Fruit fly (Drosophila melanogaster) whole organism, embryonic: ENCODE results near the gene HDAC4.

ENCODE experiments used
- CG10209 ChIP-seq: fragments of 200-800 bp; sonication (Bioruptor generic); optimal IDR thresholded peaks from 3 replicates; lab custom pipeline; 2017; ENCODE audit warnings: missing biosample characterization, mild to moderate bottlenecking, missing genetic modification characterization, missing genetic modification reagents
- CG10654 ChIP-seq: fragments of 200-800 bp; sonication (Bioruptor generic); optimal IDR thresholded peaks from 2 replicates; lab custom pipeline; 2016; ENCODE audit warnings: missing biosample characterization, missing genetic modification characterization
- CG10959 ChIP-seq: fragments of 200-800 bp; sonication (Bioruptor generic); IDR thresholded peaks from 2 replicates; pipeline ENCODE4 v1.3.6; 2022; ENCODE audit warnings: missing biosample characterization, missing genetic modification characterization
- CG12769 ChIP-seq: fragments of 200-800 bp; sonication (Bioruptor generic); optimal IDR thresholded peaks from 2 replicates; lab custom pipeline; 2019; ENCODE audit warnings: missing biosample characterization, mild to moderate bottlenecking, missing genetic modification characterization, moderate library complexity
- CG15011 ChIP-seq: fragments of 200-800 bp; sonication (Bioruptor generic); optimal IDR thresholded peaks from 3 replicates; lab custom pipeline; 2018; ENCODE audit warnings: missing biosample characterization, mild to moderate bottlenecking, missing genetic modification characterization
- CG15514 ChIP-seq: fragments of 200-800 bp; sonication (Bioruptor generic); optimal IDR thresholded peaks from 3 replicates; lab custom pipeline; 2017; ENCODE audit warnings: missing biosample characterization, missing genetic modification characterization, mild to moderate bottlenecking, moderate library complexity, missing genetic modification reagents
- CG15601 ChIP-seq: fragments of 200-800 bp; sonication (Bioruptor generic); optimal IDR thresholded peaks from 3 replicates; lab custom pipeline; 2019; ENCODE audit warnings: missing biosample characterization, mild to moderate bottlenecking, missing genetic modification characterization, moderate library complexity
- CG2889 ChIP-seq: fragments of 200-800 bp; sonication (Bioruptor generic); IDR thresholded peaks from 3 replicates; pipeline ENCODE4 v1.3.6; 2022; ENCODE audit warnings: missing biosample characterization, missing genetic modification characterization
- CG31365 ChIP-seq: fragments of 200-800 bp; sonication (Bioruptor generic); optimal IDR thresholded peaks from 2 replicates; lab custom pipeline; 2018; ENCODE audit warnings: missing biosample characterization, mild to moderate bottlenecking, missing genetic modification characterization
- CG32767 ChIP-seq: fragments of 200-800 bp; sonication (Bioruptor generic); IDR thresholded peaks from 2 replicates; pipeline ENCODE4 v1.3.6; 2022; ENCODE audit warnings: missing biosample characterization, missing genetic modification characterization
- CG3847 ChIP-seq: fragments of 200-800 bp; sonication (Bioruptor generic); IDR thresholded peaks from 2 replicates; pipeline ENCODE4 v1.3.6; 2022; ENCODE audit warnings: missing biosample characterization, missing genetic modification characterization
- CG4730 ChIP-seq: fragments of 200-800 bp; sonication (Bioruptor generic); IDR thresholded peaks from 2 replicates; pipeline ENCODE4 v1.3.6; 2022; ENCODE audit warnings: missing biosample characterization, missing genetic modification characterization
- CG4854 ChIP-seq: fragments of 200-800 bp; sonication (Bioruptor generic); optimal IDR thresholded peaks from 2 replicates; lab custom pipeline; 2016; ENCODE audit warnings: missing biosample characterization, missing genetic modification characterization, inconsistent platforms
- CG6254 ChIP-seq: fragments of 200-800 bp; sonication (Bioruptor generic); optimal IDR thresholded peaks from 3 replicates; lab custom pipeline; 2017; ENCODE audit warnings: mild to moderate bottlenecking, missing biosample characterization, missing genetic modification reagents, missing genetic modification characterization
- CG7786 ChIP-seq: fragments of 200-800 bp; sonication (Bioruptor generic); optimal IDR thresholded peaks from 2 replicates; lab custom pipeline; 2016; ENCODE audit warnings: missing biosample characterization, missing genetic modification characterization
- CG7839 ChIP-seq: fragments of 200-800 bp; sonication (Bioruptor generic); optimal IDR thresholded peaks from 3 replicates; lab custom pipeline; 2018; ENCODE audit warnings: missing biosample characterization, mild to moderate bottlenecking, missing genetic modification characterization, moderate library complexity
- CG8359 ChIP-seq: fragments of 200-800 bp; sonication (Bioruptor generic); optimal IDR thresholded peaks from 2 replicates; lab custom pipeline; 2017; ENCODE audit warnings: missing biosample characterization, mild to moderate bottlenecking, missing genetic modification characterization, borderline replicate concordance
- CG8924 ChIP-seq: fragments of 200-800 bp; optimal IDR thresholded peaks from 3 replicates; lab custom pipeline; 2019; ENCODE audit warnings: missing biosample characterization, mild to moderate bottlenecking, missing genetic modification characterization, moderate library complexity
- CG8944 ChIP-seq: fragments of 200-800 bp; sonication (Bioruptor generic); optimal IDR thresholded peaks from 3 replicates; lab custom pipeline; 2016; ENCODE audit warnings: missing biosample characterization, missing genetic modification characterization
- CG9817 ChIP-seq: fragments of 200-800 bp; sonication (Bioruptor generic); optimal IDR thresholded peaks from 2 replicates; lab custom pipeline; 2018; ENCODE audit warnings: missing biosample characterization, mild to moderate bottlenecking, missing genetic modification characterization, moderate library complexity
- Dip2 ChIP-seq: fragments of 200-800 bp; sonication (Bioruptor generic); IDR thresholded peaks from 2 replicates; pipeline ENCODE4 v1.3.6; 2022; ENCODE audit warnings: missing biosample characterization, missing genetic modification characterization
- Doc2 ChIP-seq: fragments of 200-800 bp; sonication (Bioruptor generic); IDR thresholded peaks from 2 replicates; pipeline ENCODE4 v1.3.6; 2022; ENCODE audit warnings: missing biosample characterization, missing genetic modification characterization
- ERR ChIP-seq: fragments of 200-800 bp; sonication (Bioruptor generic); optimal IDR thresholded peaks from 2 replicates; lab custom pipeline; 2016; ENCODE audit warnings: missing biosample characterization, missing genetic modification characterization
- HLH54F ChIP-seq: fragments of 200-800 bp; sonication (Bioruptor generic); optimal IDR thresholded peaks from 3 replicates; lab custom pipeline; 2016; ENCODE audit warnings: missing biosample characterization, missing genetic modification characterization
- Lhr ChIP-seq: fragments of 200-800 bp; sonication (Bioruptor generic); optimal IDR thresholded peaks from 3 replicates; lab custom pipeline; 2017; ENCODE audit warnings: mild to moderate bottlenecking, missing biosample characterization, missing genetic modification reagents, missing genetic modification characterization
- NK7.1 ChIP-seq: fragments of 200-800 bp; sonication (Bioruptor generic); optimal IDR thresholded peaks from 3 replicates; lab custom pipeline; 2016; ENCODE audit warnings: missing biosample characterization, missing genetic modification characterization
- Nf-YC ChIP-seq: fragments of 200-800 bp; optimal IDR thresholded peaks from 3 replicates; lab custom pipeline; 2019; ENCODE audit warnings: missing biosample characterization, mild to moderate bottlenecking, missing genetic modification characterization, moderate library complexity
- TFAM ChIP-seq: fragments of 200-800 bp; sonication (Bioruptor generic); optimal IDR thresholded peaks from 2 replicates; lab custom pipeline; 2017; ENCODE audit warnings: missing biosample characterization, missing genetic modification characterization, inconsistent platforms
- YL-1 ChIP-seq: fragments of 200-800 bp; sonication (Bioruptor generic); optimal IDR thresholded peaks from 3 replicates; lab custom pipeline; 2017; ENCODE audit warnings: missing biosample characterization, mild to moderate bottlenecking, missing genetic modification characterization
- ara ChIP-seq: fragments of 200-800 bp; sonication (Bioruptor generic); IDR thresholded peaks from 2 replicates; pipeline ENCODE4 v1.3.6; 2022; ENCODE audit warnings: missing biosample characterization, missing genetic modification characterization
- chif ChIP-seq, 2 experiments: fragments of 200-800 bp; sonication (Bioruptor generic); optimal IDR thresholded peaks; 3 replicates each; lab custom pipeline; 2016; ENCODE audit warnings: missing biosample characterization in 2 of 2, missing genetic modification characterization in 2 of 2
- dmrt11E ChIP-seq: fragments of 200-800 bp; sonication (Bioruptor generic); optimal IDR thresholded peaks from 3 replicates; lab custom pipeline; 2018; ENCODE audit warnings: missing biosample characterization, mild to moderate bottlenecking, missing genetic modification characterization, moderate library complexity
- fd96Cb ChIP-seq: fragments of 200-800 bp; sonication (Bioruptor generic); optimal IDR thresholded peaks from 2 replicates; lab custom pipeline; 2018; ENCODE audit warnings: missing biosample characterization, mild to moderate bottlenecking, missing genetic modification characterization, moderate library complexity
- gcm ChIP-seq: fragments of 200-800 bp; sonication (Bioruptor generic); optimal IDR thresholded peaks from 2 replicates; lab custom pipeline; 2019; ENCODE audit warnings: missing biosample characterization, mild to moderate bottlenecking, missing genetic modification characterization, moderate library complexity
- hbn ChIP-seq: fragments of 200-800 bp; sonication (Bioruptor generic); IDR thresholded peaks from 2 replicates; pipeline ENCODE4 v1.3.6; 2022; ENCODE audit warnings: missing biosample characterization, missing genetic modification characterization; ENCODE audit not compliant: partially characterized antibody
- jumu ChIP-seq: fragments of 200-800 bp; sonication (Bioruptor generic); optimal IDR thresholded peaks from 3 replicates; lab custom pipeline; 2016; ENCODE audit warnings: missing biosample characterization, missing genetic modification characterization
- pfk ChIP-seq: fragments of 200-800 bp; sonication (Bioruptor generic); optimal IDR thresholded peaks from 2 replicates; lab custom pipeline; 2018; ENCODE audit warnings: missing biosample characterization, mild to moderate bottlenecking, missing genetic modification characterization, moderate library complexity
- run ChIP-seq: fragments of 200-800 bp; sonication (Bioruptor generic); optimal IDR thresholded peaks from 3 replicates; lab custom pipeline; 2018; ENCODE audit warnings: missing biosample characterization, mild to moderate bottlenecking, missing genetic modification characterization
- sima ChIP-seq: fragments of 200-800 bp; sonication (Bioruptor generic); optimal IDR thresholded peaks from 2 replicates; lab custom pipeline; 2016; ENCODE audit warnings: missing biosample characterization, missing genetic modification characterization
- tin ChIP-seq: fragments of 200-800 bp; sonication (Bioruptor generic); optimal IDR thresholded peaks from 3 replicates; lab custom pipeline; 2016; ENCODE audit warnings: missing biosample characterization, missing genetic modification characterization
- toy ChIP-seq: fragments of 200-800 bp; sonication (Bioruptor generic); IDR thresholded peaks from 2 replicates; pipeline ENCODE4 v1.3.6; 2022; ENCODE audit warnings: missing biosample characterization, missing genetic modification characterization
- vfl ChIP-seq: fragments of 200-800 bp; sonication (Bioruptor generic); optimal IDR thresholded peaks from 2 replicates; lab custom pipeline; 2016; ENCODE audit warnings: missing biosample characterization, missing genetic modification characterization
- vnd ChIP-seq: fragments of 200-800 bp; sonication (Bioruptor generic); IDR thresholded peaks from 3 replicates; pipeline ENCODE4 v1.3.6; 2022; ENCODE audit warnings: missing biosample characterization, missing genetic modification characterization; ENCODE audit not compliant: partially characterized antibody
- wdn ChIP-seq: fragments of 200-800 bp; sonication (Bioruptor generic); IDR thresholded peaks from 2 replicates; pipeline ENCODE4 v1.3.6; 2022; ENCODE audit warnings: missing biosample characterization, missing genetic modification characterization
- wek ChIP-seq: fragments of 200-800 bp; sonication (Bioruptor generic); optimal IDR thresholded peaks from 3 replicates; lab custom pipeline; 2018; ENCODE audit warnings: missing biosample characterization, mild to moderate bottlenecking, missing genetic modification characterization, moderate library complexity
- zf30C ChIP-seq: fragments of 200-800 bp; sonication (Bioruptor generic); optimal IDR thresholded peaks from 3 replicates; lab custom pipeline; 2018; ENCODE audit warnings: missing biosample characterization, mild to moderate bottlenecking, missing genetic modification characterization
- zfh1 ChIP-seq: fragments of 200-800 bp; sonication (Bioruptor generic); IDR thresholded peaks from 3 replicates; pipeline ENCODE4 v1.3.6; 2022; ENCODE audit warnings: missing biosample characterization, missing genetic modification characterization
- zfh2 ChIP-seq: fragments of 200-800 bp; sonication (Bioruptor generic); optimal IDR thresholded peaks from 2 replicates; lab custom pipeline; 2016; ENCODE audit warnings: missing biosample characterization, missing genetic modification characterization

Gene HDAC4

DNA sequence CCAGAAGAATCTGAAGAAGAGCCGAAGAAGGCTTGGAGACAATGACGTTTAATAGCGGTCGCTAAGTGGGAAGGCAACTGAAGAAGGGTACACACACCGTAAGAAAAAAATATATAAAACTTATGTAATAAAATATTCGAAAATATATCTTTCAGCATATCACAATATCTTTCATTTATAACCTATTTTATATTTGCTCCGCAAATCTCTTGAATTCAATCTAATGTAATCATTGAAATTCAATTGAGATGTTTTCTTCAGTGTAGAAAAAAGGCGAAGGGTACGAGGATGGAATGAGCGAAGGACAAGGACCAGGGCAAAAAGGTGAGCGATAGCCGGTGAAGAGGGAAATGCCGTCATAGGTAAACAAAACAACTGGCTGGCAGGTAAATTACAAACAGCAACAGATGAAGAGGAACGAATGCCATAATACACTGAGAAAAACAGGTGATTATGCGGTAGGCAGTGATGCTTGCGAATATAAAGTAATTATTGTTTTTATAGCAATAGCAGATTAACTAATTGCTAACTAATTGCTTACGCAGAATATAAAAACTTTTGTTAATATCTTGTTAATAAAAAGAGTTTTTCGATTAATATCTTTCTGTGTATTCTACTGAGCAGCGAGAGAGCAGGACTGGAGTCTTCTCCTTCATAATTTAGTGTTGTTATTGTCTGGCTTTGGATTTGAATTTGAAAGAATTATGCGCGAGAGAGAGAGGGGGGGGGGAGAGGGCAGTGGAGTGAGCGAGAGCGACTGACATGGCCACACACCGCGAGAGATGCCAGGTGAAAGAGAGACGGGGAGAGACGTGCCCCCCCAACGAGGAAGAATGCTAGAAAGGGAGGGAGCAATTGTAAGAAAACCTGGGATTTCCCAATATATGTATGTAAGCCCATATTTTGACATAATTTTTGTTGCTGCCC lies 51.4 kb downstream of the HDAC4 start (continued):
- TF ChIP-seq CG2889 = peak; percentile 84
- peak; percentile 45 for TF ChIP-seq TFAM
- peak; percentile 80 for TF ChIP-seq CG12769 (tag; lab: Kevin White, UChicago)
- no peak for TF ChIP-seq vnd (GFP tag; lab: Robert Waterston, UW)
- peak; percentile 81 for TF ChIP-seq CG4730 (GFP tag; lab: Robert Waterston, UW)
- peak; percentile 74 for TF ChIP-seq CG7786 (GFP tag; lab: Kevin White, UChicago)
- TF ChIP-seq wdn (GFP tag; lab: Robert Waterston, UW) = peak; percentile 32
- peak; percentile 70 for TF ChIP-seq CG8944 (GFP tag; lab: Kevin White, UChicago)
- TF ChIP-seq Dip2 (GFP tag; lab: Robert Waterston, UW) = no peak
- peak; percentile 74 for TF ChIP-seq gcm (GFP tag; lab: Kevin White, UChicago)
- peak; percentile 54 for TF ChIP-seq HLH54F (GFP tag; lab: Kevin White, UChicago)
- no peak for TF ChIP-seq toy (GFP tag; lab: Robert Waterston, UW)
- TF ChIP-seq Lhr = peak; percentile 52
- TF ChIP-seq CG15514 (GFP tag; lab: Kevin White, UChicago) = peak; percentile 47
- TF ChIP-seq NK7.1 = peak; percentile 80
- peak; percentile 82 to 92 for TF ChIP-seq chif (GFP tag; optimal IDR thresholded peaks at IDR 0.05; lab: Kevin White, UChicago)
- TF ChIP-seq wek (GFP tag; lab: Kevin White, UChicago) = peak; percentile 18
- peak; percentile 93 for TF ChIP-seq zfh1 (GFP tag; lab: Robert Waterston, UW)
- TF ChIP-seq ara (GFP tag; lab: Robert Waterston, UW) = peak; percentile 88
- TF ChIP-seq vfl = peak; percentile 49
- no peak for TF ChIP-seq run (tag; lab: Kevin White, UChicago)
- TF ChIP-seq CG8924 (tag; lab: Kevin White, UChicago) = peak; percentile 92
- no peak for TF ChIP-seq pfk (GFP tag; lab: Kevin White, UChicago)
- peak; percentile 98 for TF ChIP-seq zf30C (GFP tag; lab: Kevin White, UChicago)
- peak; percentile 94 for TF ChIP-seq CG10959
- TF ChIP-seq ERR (GFP tag; lab: Kevin White, UChicago) = peak; percentile 59
- TF ChIP-seq YL-1 (GFP tag; lab: Kevin White, UChicago) = peak; percentile 44
- TF ChIP-seq tin (GFP tag; lab: Kevin White, UChicago) = peak; percentile 87
- peak; percentile 85 for TF ChIP-seq CG10209
- TF ChIP-seq CG9817 = peak; percentile 44
- TF ChIP-seq dmrt11E (tag; lab: Kevin White, UChicago) = peak; percentile 96
- peak; percentile 72 for TF ChIP-seq CG10654 (GFP tag; lab: Kevin White, UChicago)
- TF ChIP-seq Doc2 (GFP tag; lab: Robert Waterston, UW) = no peak
- TF ChIP-seq CG4854 (GFP tag; lab: Kevin White, UChicago) = peak; percentile 71
- peak; percentile 62; the same call in 1 of the 2 replicates for TF ChIP-seq CG32767 (GFP tag; lab: Robert Waterston, UW)
- TF ChIP-seq jumu (GFP tag; lab: Kevin White, UChicago) = peak; percentile 88
- TF ChIP-seq sima (GFP tag; lab: Kevin White, UChicago) = peak; percentile 63
- peak; percentile 89 for TF ChIP-seq CG7839
- TF ChIP-seq CG15601 (tag; lab: Kevin White, UChicago) = peak; percentile 81
- TF ChIP-seq hbn (GFP tag; lab: Robert Waterston, UW) = no peak
- peak; percentile 82 for TF ChIP-seq CG15011 (GFP tag; lab: Kevin White, UChicago)
- TF ChIP-seq Nf-YC (tag; lab: Kevin White, UChicago) = peak; percentile 20
- TF ChIP-seq zfh2 (GFP tag; lab: Kevin White, UChicago) = peak; percentile 18
- peak; percentile 70 for TF ChIP-seq CG3847 (GFP tag; lab: Robert Waterston, UW)
- TF ChIP-seq fd96Cb (tag; lab: Kevin White, UChicago) = peak; percentile 76
- TF ChIP-seq CG6254 = peak; percentile 78
- TF ChIP-seq CG31365 (tag; lab: Kevin White, UChicago) = no peak
- TF ChIP-seq CG8359 (GFP tag; lab: Kevin White, UChicago) = peak; percentile 82
